Worm (Caenorhabditis elegans): ENCODE results near the gene C04B4.5.

DNA sequence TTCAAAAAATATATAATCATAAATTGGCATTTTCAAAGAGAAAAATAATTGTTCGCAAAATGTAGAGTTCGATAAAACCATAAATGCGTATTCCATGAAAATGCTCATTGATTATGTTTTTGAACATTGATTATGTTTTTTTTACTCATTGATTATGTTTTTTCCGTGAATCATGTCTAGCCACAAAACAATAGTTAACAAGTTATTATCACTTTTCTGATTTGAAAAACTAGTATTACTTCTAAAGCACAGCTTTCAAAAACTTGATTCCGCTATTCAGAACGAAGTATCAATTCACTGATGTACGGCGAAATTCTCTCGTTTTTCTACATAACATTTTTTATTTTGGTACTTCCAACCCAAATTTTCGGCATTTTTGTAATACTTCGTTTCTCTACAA is 47.7 kb upstream of the C04B4.5 start, which contains the start of gene srd-48:
- TF ChIP-seq dpl-1 (GFP tag; optimal IDR thresholded peaks at IDR 0.05) (no peak), zag-1 (tag; optimal IDR thresholded peaks at IDR 0.05) (no peak), lin-15B (tag; optimal IDR thresholded peaks at IDR 0.05) (no peak), lir-3 (tag; optimal IDR thresholded peaks at IDR 0.05; ENCODE audit: poor library complexity) (no peak), ama-1 (optimal IDR thresholded peaks at IDR 0.05) (no peak), lsy-2 (tag; optimal IDR thresholded peaks at IDR 0.05) (no peak)

All from whole organism, L1 larva.